Fruit fly (Drosophila melanogaster) whole organism, adult: ENCODE results near the gene CG17211.

ENCODE experiments used
- CG11617 ChIP-seq: fragments of 200-800 bp; sonication (Bioruptor generic); optimal IDR thresholded peaks from 2 replicates; lab custom pipeline; 2017; ENCODE audit warnings: mild to moderate bottlenecking, missing biosample characterization, missing genetic modification reagents, missing genetic modification characterization
- CG12768 ChIP-seq: fragments of 200-800 bp; sonication (Bioruptor generic); optimal IDR thresholded peaks from 2 replicates; lab custom pipeline; 2017; ENCODE audit warnings: missing biosample characterization, missing genetic modification characterization, mild to moderate bottlenecking, moderate library complexity, missing genetic modification reagents
- CG14711 ChIP-seq: fragments of 200-800 bp; sonication (Bioruptor generic); optimal IDR thresholded peaks from 2 replicates; lab custom pipeline; 2018; ENCODE audit warnings: missing biosample characterization, mild to moderate bottlenecking, missing genetic modification characterization, moderate library complexity
- CG1620 ChIP-seq: fragments of 200-800 bp; sonication (Bioruptor generic); optimal IDR thresholded peaks from 2 replicates; lab custom pipeline; 2016; ENCODE audit warnings: missing biosample characterization, missing genetic modification characterization
- CG33017 ChIP-seq: fragments of 200-800 bp; sonication (Bioruptor generic); optimal IDR thresholded peaks from 2 replicates; lab custom pipeline; 2018; ENCODE audit warnings: missing biosample characterization, mild to moderate bottlenecking, missing genetic modification characterization, moderate library complexity
- CG5204 ChIP-seq: fragments of 200-800 bp; sonication (Bioruptor generic); optimal IDR thresholded peaks from 2 replicates; lab custom pipeline; 2016; ENCODE audit warnings: missing biosample characterization, missing genetic modification characterization
- CG7045 ChIP-seq: fragments of 200-800 bp; sonication (Bioruptor generic); optimal IDR thresholded peaks from 2 replicates; lab custom pipeline; 2017; ENCODE audit warnings: missing biosample characterization, mild to moderate bottlenecking, missing genetic modification characterization
- CG7101 ChIP-seq: fragments of 200-800 bp; sonication (Bioruptor generic); optimal IDR thresholded peaks from 2 replicates; lab custom pipeline; 2018; ENCODE audit warnings: missing biosample characterization, mild to moderate bottlenecking, missing genetic modification characterization, moderate library complexity
- Clk ChIP-seq: fragments of 200-800 bp; sonication (Bioruptor generic); optimal IDR thresholded peaks from 2 replicates; lab custom pipeline; 2017; ENCODE audit warnings: missing biosample characterization, missing genetic modification characterization
- Crg-1 ChIP-seq: fragments of 200-800 bp; sonication (Bioruptor generic); optimal IDR thresholded peaks from 2 replicates; lab custom pipeline; 2016; ENCODE audit warnings: missing biosample characterization, missing genetic modification characterization
- Hr96 ChIP-seq: fragments of 200-800 bp; sonication (Bioruptor generic); optimal IDR thresholded peaks from 2 replicates; lab custom pipeline; 2016; ENCODE audit warnings: missing biosample characterization, missing genetic modification characterization
- Mnt ChIP-seq: fragments of 200-800 bp; sonication (Bioruptor generic); optimal IDR thresholded peaks from 2 replicates; lab custom pipeline; 2016; ENCODE audit warnings: missing biosample characterization, mild to moderate bottlenecking, missing genetic modification characterization
- bab1 ChIP-seq: fragments of 200-800 bp; sonication (Bioruptor generic); optimal IDR thresholded peaks from 3 replicates; lab custom pipeline; 2019; ENCODE audit warnings: missing biosample characterization, mild to moderate bottlenecking, missing genetic modification characterization, moderate library complexity
- cic ChIP-seq: fragments of 200-800 bp; sonication (Bioruptor generic); optimal IDR thresholded peaks from 2 replicates; lab custom pipeline; 2017; ENCODE audit warnings: missing biosample characterization, mild to moderate bottlenecking, missing genetic modification characterization, moderate library complexity
- cnc ChIP-seq, 2 experiments: fragments of >200 bp; optimal IDR thresholded peaks; 2 replicates each; lab custom pipeline; 2017
- kay ChIP-seq: fragments of 200-800 bp; sonication (Bioruptor generic); peaks from one replicate; lab custom pipeline; 2016; ENCODE audit warnings: missing biosample characterization, missing genetic modification characterization, borderline replicate concordance
- ovo ChIP-seq: fragments of 200-800 bp; sonication (Bioruptor generic); optimal IDR thresholded peaks from 2 replicates; lab custom pipeline; 2016; ENCODE audit warnings: missing biosample characterization, missing genetic modification characterization
- pad ChIP-seq: fragments of 200-800 bp; sonication (Bioruptor generic); optimal IDR thresholded peaks from 3 replicates; lab custom pipeline; 2017; ENCODE audit warnings: missing biosample characterization, missing genetic modification characterization, mild to moderate bottlenecking, moderate library complexity, missing genetic modification reagents
- tj ChIP-seq: fragments of 200-800 bp; sonication (Bioruptor generic); optimal IDR thresholded peaks from 3 replicates; lab custom pipeline; 2017; ENCODE audit warnings: missing biosample characterization, mild to moderate bottlenecking, missing genetic modification characterization, moderate library complexity
- toe ChIP-seq: fragments of 200-800 bp; sonication (Bioruptor generic); optimal IDR thresholded peaks from 2 replicates; lab custom pipeline; 2016; ENCODE audit warnings: missing biosample characterization, missing genetic modification characterization

The CG17211 gene

dm6 chr2L:12078695-12079094, 35.5 kb upstream of the CG17211 start:
- no peak for TF ChIP-seq CG12768
- no peak for TF ChIP-seq kay (GFP tag; lab: Kevin White, UChicago)
- TF ChIP-seq CG33017 (tag; lab: Kevin White, UChicago) = no peak
- TF ChIP-seq Hr96 (GFP tag; lab: Kevin White, UChicago) = no peak
- no peak for TF ChIP-seq bab1 (GFP tag; lab: Kevin White, UChicago)
- TF ChIP-seq Crg-1 (GFP tag; lab: Kevin White, UChicago) = no peak
- no peak for TF ChIP-seq cic (GFP tag; lab: Kevin White, UChicago)
- TF ChIP-seq CG7045 (GFP tag; lab: Kevin White, UChicago) = no peak
- TF ChIP-seq Mnt = no peak
- no peak for TF ChIP-seq CG1620 (GFP tag; lab: Kevin White, UChicago)
- TF ChIP-seq CG11617 (GFP tag; lab: Kevin White, UChicago) = no peak
- TF ChIP-seq pad (GFP tag; lab: Kevin White, UChicago) = no peak
- no peak for TF ChIP-seq CG5204 (GFP tag; lab: Kevin White, UChicago)
- no peak for TF ChIP-seq cnc (optimal IDR thresholded peaks at IDR 0.05; lab: Kevin White, UChicago)
- no peak for TF ChIP-seq ovo (GFP tag; lab: Kevin White, UChicago)
- no peak for TF ChIP-seq CG14711 (tag; lab: Kevin White, UChicago)
- TF ChIP-seq toe (GFP tag; lab: Kevin White, UChicago) = no peak
- no peak for TF ChIP-seq tj (GFP tag; lab: Kevin White, UChicago)
- no peak for TF ChIP-seq Clk (GFP tag; lab: Kevin White, UChicago)

dm6 chr2L:12079827-12080381, 34.3 kb upstream of the CG17211 start:
- TF ChIP-seq CG33017 (tag; lab: Kevin White, UChicago) = no peak
- TF ChIP-seq CG12768 = no peak
- TF ChIP-seq Crg-1 (GFP tag; lab: Kevin White, UChicago) = no peak
- TF ChIP-seq CG7101 (tag; lab: Kevin White, UChicago) = no peak
- no peak for TF ChIP-seq cnc (optimal IDR thresholded peaks at IDR 0.05; lab: Kevin White, UChicago)
- no peak for TF ChIP-seq kay (GFP tag; lab: Kevin White, UChicago)
- no peak for TF ChIP-seq Hr96 (GFP tag; lab: Kevin White, UChicago)
- no peak for TF ChIP-seq ovo (GFP tag; lab: Kevin White, UChicago)
- no peak for TF ChIP-seq tj (GFP tag; lab: Kevin White, UChicago)
- no peak for TF ChIP-seq Clk (GFP tag; lab: Kevin White, UChicago)
- no peak for TF ChIP-seq toe (GFP tag; lab: Kevin White, UChicago)
- no peak for TF ChIP-seq CG11617 (GFP tag; lab: Kevin White, UChicago)
- no peak for TF ChIP-seq CG5204 (GFP tag; lab: Kevin White, UChicago)
- no peak for TF ChIP-seq cic (GFP tag; lab: Kevin White, UChicago)
- no peak for TF ChIP-seq pad (GFP tag; lab: Kevin White, UChicago)
- TF ChIP-seq Mnt = no peak

dm6 chr2L:12081118-12081665, 33.0 kb upstream of the CG17211 start:
- TF ChIP-seq bab1 (GFP tag; lab: Kevin White, UChicago) (no peak), CG7101 (tag; lab: Kevin White, UChicago) (no peak), cnc (optimal IDR thresholded peaks at IDR 0.05; lab: Kevin White, UChicago) (no peak), kay (GFP tag; lab: Kevin White, UChicago) (no peak), CG11617 (GFP tag; lab: Kevin White, UChicago) (no peak), CG12768 (no peak), Hr96 (GFP tag; lab: Kevin White, UChicago) (no peak), Mnt (no peak)

DNA sequence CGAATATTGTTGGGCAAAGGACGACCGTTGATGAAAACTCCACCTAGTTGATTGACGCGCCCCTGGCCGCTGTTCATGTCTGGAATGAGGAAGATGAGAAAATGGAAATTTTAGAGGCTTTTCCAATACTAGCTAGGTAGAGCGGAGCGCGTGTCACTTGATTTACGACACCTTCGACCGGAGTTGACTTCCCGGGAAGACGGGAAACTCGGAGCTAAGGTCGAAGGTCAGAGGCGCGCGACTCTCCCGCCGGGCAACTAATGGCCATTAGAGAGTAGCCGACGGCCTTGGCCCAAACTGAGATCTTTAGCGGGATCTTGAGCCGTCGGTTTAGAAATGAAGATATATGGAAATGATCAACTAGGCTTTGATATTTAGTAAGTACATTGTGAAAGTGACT, 29.1 kb upstream of the CG17211 start:
- TF ChIP-seq Clk (GFP tag; lab: Kevin White, UChicago) (no peak), Mnt (no peak)

dm6 chr2L:12085619-12086171, 28.5 kb upstream of the CG17211 start, which contains the start of gene prd:
Gene prd (minus strand): TSS chr2L:12085827.
- no peak for TF ChIP-seq CG1620 (GFP tag; lab: Kevin White, UChicago)
- TF ChIP-seq kay (GFP tag; lab: Kevin White, UChicago) = no peak
- no peak for TF ChIP-seq toe (GFP tag; lab: Kevin White, UChicago)
- no peak for TF ChIP-seq Hr96 (GFP tag; lab: Kevin White, UChicago)
- TF ChIP-seq cic (GFP tag; lab: Kevin White, UChicago) = no peak
- TF ChIP-seq cnc (optimal IDR thresholded peaks at IDR 0.05; lab: Kevin White, UChicago) = no peak
- no peak for TF ChIP-seq CG14711 (tag; lab: Kevin White, UChicago)
- no peak for TF ChIP-seq pad (GFP tag; lab: Kevin White, UChicago)
- no peak for TF ChIP-seq CG5204 (GFP tag; lab: Kevin White, UChicago)
- TF ChIP-seq Mnt = no peak
- no peak for TF ChIP-seq CG11617 (GFP tag; lab: Kevin White, UChicago)
- no peak for TF ChIP-seq CG7045 (GFP tag; lab: Kevin White, UChicago)
- no peak for TF ChIP-seq tj (GFP tag; lab: Kevin White, UChicago)
- no peak for TF ChIP-seq ovo (GFP tag; lab: Kevin White, UChicago)
- TF ChIP-seq bab1 (GFP tag; lab: Kevin White, UChicago) = no peak
- no peak for TF ChIP-seq Clk (GFP tag; lab: Kevin White, UChicago)

dm6 chr2L:12087442-12087841, 26.7 kb upstream of the CG17211 start:
- no peak for TF ChIP-seq CG5204 (GFP tag; lab: Kevin White, UChicago)
- no peak for TF ChIP-seq CG12768
- TF ChIP-seq Clk (GFP tag; lab: Kevin White, UChicago) = no peak
- no peak for TF ChIP-seq tj (GFP tag; lab: Kevin White, UChicago)
- TF ChIP-seq toe (GFP tag; lab: Kevin White, UChicago) = no peak
- TF ChIP-seq Hr96 (GFP tag; lab: Kevin White, UChicago) = no peak
- no peak for TF ChIP-seq CG7101 (tag; lab: Kevin White, UChicago)
- TF ChIP-seq CG7045 (GFP tag; lab: Kevin White, UChicago) = no peak
- no peak for TF ChIP-seq Mnt
- TF ChIP-seq kay (GFP tag; lab: Kevin White, UChicago) = no peak
- no peak for TF ChIP-seq ovo (GFP tag; lab: Kevin White, UChicago)
